Fruit fly (Drosophila melanogaster): ENCODE data around the gene CG31730.

Gene CG31730

DNA sequence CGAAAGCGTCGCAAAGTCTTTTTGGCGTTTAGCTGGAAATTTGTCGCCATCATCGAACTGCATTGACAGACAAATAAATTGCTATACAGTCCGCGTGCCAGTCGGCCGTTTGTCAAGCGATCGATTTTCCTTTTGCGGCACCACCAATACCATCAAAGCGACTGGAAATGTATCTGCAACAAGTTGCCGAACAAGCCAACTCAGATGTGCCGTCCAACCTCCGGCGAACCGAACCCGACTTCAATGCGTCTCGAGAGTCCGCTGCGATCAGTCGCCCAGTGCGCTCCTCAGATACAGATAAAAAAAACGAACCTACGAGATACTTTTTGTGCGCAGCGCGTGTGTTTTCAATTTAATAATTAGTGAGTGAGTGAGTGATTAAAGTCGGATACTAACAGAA, 7.1 kb upstream of the CG31730 start (continued):
- no peak for TF ChIP-seq corto (GFP tag; optimal IDR thresholded peaks at IDR 0.05)
- TF ChIP-seq CG18599 (GFP tag; optimal IDR thresholded peaks at IDR 0.05) = no peak
- TF ChIP-seq CG12744 (GFP tag; optimal IDR thresholded peaks at IDR 0.05) = no peak
- TF ChIP-seq MTF-1 (GFP tag; optimal IDR thresholded peaks at IDR 0.05; ENCODE audit: borderline replicate concordance) = no peak
- TF ChIP-seq croc (GFP tag; conservative IDR thresholded peaks at IDR 0.05) = no peak
- TF ChIP-seq CG18619 (GFP tag; optimal IDR thresholded peaks at IDR 0.05) = no peak

DNA sequence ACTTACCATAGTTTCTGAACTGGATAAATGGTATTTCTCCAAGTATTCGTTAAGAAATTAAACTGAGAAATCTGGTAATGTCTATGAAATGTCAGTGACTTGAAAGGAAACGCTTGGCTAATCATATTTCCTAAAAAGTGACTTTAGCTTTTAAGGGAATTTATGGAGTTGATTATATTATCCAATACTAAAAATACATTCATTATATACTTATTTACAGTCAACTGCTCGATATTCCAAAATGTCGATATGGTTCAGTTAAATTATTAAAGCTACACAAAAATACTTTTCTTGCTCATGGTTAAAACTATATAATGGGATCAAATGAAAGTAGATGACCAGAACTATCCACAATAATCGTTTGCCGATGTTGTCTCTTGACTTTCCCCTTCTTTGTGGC, 6.2 kb upstream of the CG31730 start, which contains the start of gene CG31848:
Gene CG31848, minus strand, starts transcription at position 101 of the 400 bp plus-strand sequence.
- TF ChIP-seq btn (GFP tag; optimal IDR thresholded peaks at IDR 0.05) (no peak), ATbp (GFP tag; optimal IDR thresholded peaks at IDR 0.05) (no peak), Mrtf (GFP tag; IDR thresholded peaks at IDR 0.05) (no peak), dimm (GFP tag; IDR thresholded peaks at IDR 0.05) (no peak), Vsx1 (GFP tag; optimal IDR thresholded peaks at IDR 0.05) (no peak), phol (tag; optimal IDR thresholded peaks at IDR 0.05) (no peak)

DNA sequence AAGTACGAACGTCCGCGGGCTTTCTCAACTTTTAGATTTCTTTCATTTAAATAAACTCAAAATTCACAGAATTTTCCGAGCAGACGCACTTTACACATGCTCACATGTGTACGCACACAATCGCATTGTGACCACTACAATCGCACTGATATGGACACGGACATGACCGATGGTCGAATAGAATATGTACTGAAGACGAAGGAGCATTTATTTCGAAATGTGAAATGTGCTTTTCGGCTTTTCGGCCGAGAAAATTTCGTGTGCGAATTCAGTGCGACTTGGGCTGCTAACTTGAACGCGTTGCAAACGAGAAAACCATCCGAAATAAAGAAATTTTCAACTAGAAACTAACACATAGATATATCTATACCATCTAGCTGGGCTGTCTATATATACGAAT, 1.2 kb upstream of the CG31730 start, which contains the start of gene CG44085:
Gene CG44085, plus strand, starts transcription at position 269 of the 400 bp plus-strand sequence.
- TF ChIP-seq Deaf1 (tag; optimal IDR thresholded peaks at IDR 0.05) = peak; percentile 75
- TF ChIP-seq chinmo (GFP tag; IDR thresholded peaks at IDR 0.05; ENCODE audit: partially characterized antibody) = 0 out of 4 replicates have a peak, but pooled peaks have one; percentile 9
- TF ChIP-seq sd (tag; optimal IDR thresholded peaks at IDR 0.05) = peak; percentile 26
- no peak for TF ChIP-seq Oaz (GFP tag; IDR thresholded peaks at IDR 0.05)
- TF ChIP-seq Med (GFP tag) = peak; percentile 53
- TF ChIP-seq HLH4C (GFP tag; IDR thresholded peaks at IDR 0.05; ENCODE audit: partially characterized antibody) = no peak
- peak; percentile 44 for TF ChIP-seq CG10543 (GFP tag; optimal IDR thresholded peaks at IDR 0.05)
- TF ChIP-seq z (GFP tag; IDR thresholded peaks at IDR 0.05) = 0 out of 3 replicates have a peak, but pooled peaks have one; percentile 40
- TF ChIP-seq cg (GFP tag; optimal IDR thresholded peaks at IDR 0.05) = peak; percentile 52
- no peak for TF ChIP-seq CG13287 (GFP tag; IDR thresholded peaks at IDR 0.05; ENCODE audit: partially characterized antibody)
- TF ChIP-seq CG12769 (tag; optimal IDR thresholded peaks at IDR 0.05) = peak; percentile 32

DNA sequence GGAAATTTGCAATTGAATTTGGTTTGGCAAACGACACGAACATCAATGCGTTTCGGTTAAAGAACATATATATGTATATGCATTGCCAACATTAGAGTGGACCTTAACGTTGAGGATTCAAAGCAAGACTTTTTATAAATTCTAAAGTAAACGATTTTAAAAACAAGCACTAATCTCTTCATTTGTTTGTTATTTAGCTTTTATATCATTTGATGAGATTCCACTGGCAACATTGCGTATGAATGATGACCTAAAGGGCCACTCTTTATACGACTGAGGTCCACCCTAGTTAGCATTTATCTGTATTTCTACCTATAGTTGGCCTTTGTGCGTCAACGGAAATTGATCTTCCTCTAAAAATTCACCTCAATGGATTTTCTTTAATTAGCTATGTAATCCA, 841 bp downstream of the CG31730 start:
- TF ChIP-seq CG4707 (GFP tag; optimal IDR thresholded peaks at IDR 0.05) (no peak), Gug (GFP tag; IDR thresholded peaks at IDR 0.05) (no peak), Sox102F (GFP tag; optimal IDR thresholded peaks at IDR 0.05) (peak; percentile 54), Neu2 (GFP tag; optimal IDR thresholded peaks at IDR 0.05; ENCODE audit: borderline replicate concordance) (no peak), unpg (GFP tag; optimal IDR thresholded peaks at IDR 0.05) (peak; percentile 62), ranshi (GFP tag; IDR thresholded peaks at IDR 0.05) (no peak), Lpt (GFP tag; optimal IDR thresholded peaks at IDR 0.05) (no peak), CG11085 (GFP tag; IDR thresholded peaks at IDR 0.05) (no peak), NK7.1 (GFP tag; optimal IDR thresholded peaks at IDR 0.05) (no peak), CG13624 (GFP tag; optimal IDR thresholded peaks at IDR 0.05) (no peak), Six4 (GFP tag; optimal IDR thresholded peaks at IDR 0.05) (no peak), ems (GFP tag; optimal IDR thresholded peaks at IDR 0.05) (no peak), schlank (tag; optimal IDR thresholded peaks at IDR 0.05) (no peak), CG10543 (GFP tag; optimal IDR thresholded peaks at IDR 0.05) (no peak), CG2120 (GFP tag; optimal IDR thresholded peaks at IDR 0.05) (peak; percentile 2), row (GFP tag; IDR thresholded peaks at IDR 0.05) (no peak), bcd (GFP tag; optimal IDR thresholded peaks at IDR 0.05) (peak; percentile 1), ham (GFP tag; IDR thresholded peaks at IDR 0.05) (no peak), PHDP (tag; optimal IDR thresholded peaks at IDR 0.05) (no peak), tgo (GFP tag; IDR thresholded peaks at IDR 0.05) (no peak), E2f2 (GFP tag; IDR thresholded peaks at IDR 0.05) (no peak), trem (tag; optimal IDR thresholded peaks at IDR 0.05) (no peak), pzg (GFP tag; optimal IDR thresholded peaks at IDR 0.05) (no peak), dysf (GFP tag; IDR thresholded peaks at IDR 0.05) (no peak), dmrt11E (tag; optimal IDR thresholded peaks at IDR 0.05) (no peak)

Measured in whole organism, embryonic.